Worm (Caenorhabditis elegans) whole organism, L4 larva: Measurements from ENCODE around the gene pdhk-2.

ENCODE experiments used
- F10B5.3 ChIP-seq: sonication (generic microtip); optimal IDR thresholded peaks from 2 replicates; lab custom pipeline; 2016; ENCODE audit warnings: mild to moderate bottlenecking, missing genetic modification characterization, missing compliant biosample characterization
- F49E8.2 ChIP-seq: sonication (generic microtip); optimal IDR thresholded peaks from 2 replicates; lab custom pipeline; 2016; ENCODE audit warnings: missing compliant biosample characterization, mild to moderate bottlenecking, missing genetic modification characterization, borderline replicate concordance
- R02D3.7 ChIP-seq: fragments of 150-350 bp; sonication (generic microtip); optimal IDR thresholded peaks from 3 replicates; lab custom pipeline; 2014; ENCODE audit warnings: missing biosample characterization, missing genetic modification characterization
- Y48G9A.11 ChIP-seq: fragments of 200-800 bp; sonication (Bioruptor generic); IDR thresholded peaks from 2 replicates; pipeline ENCODE4 v1.3.6; 2022; ENCODE audit warnings: missing genetic modification reagents, missing genetic modification characterization, missing compliant biosample characterization
- Y75B8A.6 ChIP-seq: fragments of 200-800 bp; sonication (Bioruptor generic); IDR thresholded peaks from 2 replicates; pipeline ENCODE4 v1.3.6; 2022; ENCODE audit warnings: missing genetic modification reagents, missing genetic modification characterization, missing compliant biosample characterization
- ZK546.5 ChIP-seq, 2 experiments: sonication (generic microtip); optimal IDR thresholded peaks; 2 replicates each; lab custom pipeline; 2017; ENCODE audit warnings: missing biosample characterization in 2 of 2, missing genetic modification characterization in 2 of 2
- ama-1 ChIP-seq: fragments of 150-350 bp; optimal IDR thresholded peaks from 2 replicates; lab custom pipeline; 2014; ENCODE audit warnings: inconsistent platforms, mixed read lengths
- ceh-28 ChIP-seq: fragments of 150-350 bp; optimal IDR thresholded peaks from 2 replicates; lab custom pipeline; 2014; ENCODE audit warnings: missing biosample characterization, missing genetic modification reagents, missing genetic modification characterization
- ceh-44 ChIP-seq: fragments of 200-800 bp; sonication (Bioruptor generic); IDR thresholded peaks from 2 replicates; pipeline ENCODE4 v1.3.6; 2022; ENCODE audit warnings: missing genetic modification reagents, missing genetic modification characterization, missing compliant biosample characterization
- cey-2 ChIP-seq: sonication (generic microtip); optimal IDR thresholded peaks from 3 replicates; lab custom pipeline; 2017; ENCODE audit warnings: missing genetic modification characterization, mild to moderate bottlenecking, missing compliant biosample characterization, antibody characterized with exemption, borderline replicate concordance; ENCODE audit not compliant: insufficient read depth
- ctbp-1 ChIP-seq: fragments of 200-800 bp; sonication (Bioruptor generic); IDR thresholded peaks from 2 replicates; pipeline ENCODE4 v1.3.6; 2022; ENCODE audit warnings: missing genetic modification reagents, missing genetic modification characterization, missing compliant biosample characterization
- daf-8 ChIP-seq: fragments of 200-800 bp; sonication (Bioruptor generic); IDR thresholded peaks from 2 replicates; pipeline ENCODE4 v1.3.6; 2022; ENCODE audit warnings: missing genetic modification characterization, missing compliant biosample characterization
- dmd-6 ChIP-seq: fragments of 200-800 bp; sonication (Bioruptor generic); IDR thresholded peaks from 2 replicates; pipeline ENCODE4 v1.3.6; 2022; ENCODE audit warnings: missing genetic modification reagents, missing genetic modification characterization, missing compliant biosample characterization
- dmd-9 ChIP-seq: fragments of 200-800 bp; sonication (Bioruptor generic); IDR thresholded peaks from 2 replicates; pipeline ENCODE4 v1.3.6; 2022; ENCODE audit warnings: missing genetic modification reagents, missing genetic modification characterization, missing compliant biosample characterization
- dve-1 ChIP-seq: sonication (generic microtip); optimal IDR thresholded peaks from 2 replicates; lab custom pipeline; 2017; ENCODE audit warnings: antibody characterized with exemption, mild to moderate bottlenecking, missing genetic modification characterization, missing compliant biosample characterization; ENCODE audit not compliant: insufficient read depth
- egl-27 ChIP-seq: sonication (generic microtip); optimal IDR thresholded peaks from 3 replicates; lab custom pipeline; 2017; ENCODE audit warnings: missing biosample characterization, missing genetic modification reagents, missing genetic modification characterization
- fos-1 ChIP-seq: fragments of 150-350 bp; optimal IDR thresholded peaks from 2 replicates; lab custom pipeline; 2014; ENCODE audit warnings: missing biosample characterization, missing genetic modification characterization
- hlh-11 ChIP-seq: fragments of 200-800 bp; sonication (Bioruptor generic); optimal IDR thresholded peaks from 2 replicates; lab custom pipeline; 2018; ENCODE audit warnings: mild to moderate bottlenecking, missing genetic modification characterization, missing compliant biosample characterization
- hlh-30 ChIP-seq: sonication (generic microtip); optimal IDR thresholded peaks from 2 replicates; lab custom pipeline; 2017; ENCODE audit warnings: antibody characterized with exemption, mild to moderate bottlenecking, missing genetic modification characterization, missing compliant biosample characterization; ENCODE audit not compliant: insufficient read depth
- jun-1 ChIP-seq: fragments of 150-350 bp; optimal IDR thresholded peaks from 2 replicates; lab custom pipeline; 2014; ENCODE audit warnings: missing biosample characterization, missing genetic modification reagents, missing genetic modification characterization
- lin-1 ChIP-seq: fragments of 200-800 bp; sonication (Bioruptor generic); IDR thresholded peaks from 2 replicates; pipeline ENCODE4 v1.3.6; 2022; ENCODE audit warnings: missing genetic modification reagents, missing genetic modification characterization, missing compliant biosample characterization
- lin-29 ChIP-seq: fragments of 200-800 bp; sonication (Bioruptor generic); IDR thresholded peaks from 2 replicates; pipeline ENCODE4 v1.3.6; 2022; ENCODE audit warnings: missing genetic modification reagents, missing genetic modification characterization, missing compliant biosample characterization
- lir-3 ChIP-seq: sonication (generic microtip); optimal IDR thresholded peaks from 2 replicates; lab custom pipeline; 2016; ENCODE audit warnings: mild to moderate bottlenecking, missing genetic modification characterization, missing compliant biosample characterization
- lsy-2 ChIP-seq, 2 experiments: fragments of 150-350 bp in 1 of 2; sonication (generic microtip) in 1 of 2; optimal IDR thresholded peaks; 2 replicates each; lab custom pipeline; 2014 to 2017; ENCODE audit warnings: missing biosample characterization in 2 of 2, missing genetic modification characterization in 2 of 2
- madf-9 ChIP-seq: fragments of 200-800 bp; sonication (Bioruptor generic); conservative IDR thresholded peaks from 2 replicates; pipeline ENCODE4 v1.3.6; 2022; ENCODE audit warnings: missing genetic modification reagents, missing genetic modification characterization, missing compliant biosample characterization
- mdl-1 ChIP-seq, 2 experiments: fragments of 150-350 bp in 1 of 2; sonication (generic microtip) in 1 of 2; optimal IDR thresholded peaks; 2 replicates each; lab custom pipeline; 2014 to 2017; ENCODE audit warnings: missing biosample characterization in 2 of 2, missing genetic modification characterization in 2 of 2
- mdt-29 ChIP-seq: fragments of 200-800 bp; sonication (Bioruptor generic); IDR thresholded peaks from 2 replicates; pipeline ENCODE4 v1.3.6; 2022; ENCODE audit warnings: missing genetic modification reagents, missing genetic modification characterization, missing compliant biosample characterization
- mes-2 ChIP-seq: sonication (generic microtip); optimal IDR thresholded peaks from 2 replicates; lab custom pipeline; 2016; ENCODE audit warnings: missing genotype, mild to moderate bottlenecking, missing genetic modification characterization, missing compliant biosample characterization; ENCODE audit not compliant: poor library complexity, severe bottlenecking
- mxl-3 ChIP-seq: fragments of 200-800 bp; sonication (Bioruptor generic); optimal IDR thresholded peaks from 2 replicates; lab custom pipeline; 2018; ENCODE audit warnings: mild to moderate bottlenecking, missing genetic modification characterization, missing compliant biosample characterization
- nhr-102 ChIP-seq: sonication (generic microtip); optimal IDR thresholded peaks from 2 replicates; lab custom pipeline; 2016; ENCODE audit warnings: mild to moderate bottlenecking, missing genetic modification characterization, moderate library complexity, missing compliant biosample characterization
- nhr-11 ChIP-seq: fragments of 150-350 bp; optimal IDR thresholded peaks from 2 replicates; lab custom pipeline; 2014; ENCODE audit warnings: missing biosample characterization, missing genetic modification characterization
- nhr-42 ChIP-seq: fragments of 200-800 bp; sonication (Bioruptor generic); IDR thresholded peaks from 2 replicates; pipeline ENCODE4 v1.3.6; 2022; ENCODE audit warnings: missing genetic modification characterization, missing compliant biosample characterization
- nhr-6 ChIP-seq: fragments of 150-350 bp; optimal IDR thresholded peaks from 2 replicates; lab custom pipeline; 2014; ENCODE audit warnings: missing biosample characterization, missing genetic modification characterization
- nhr-76 ChIP-seq: fragments of 150-350 bp; optimal IDR thresholded peaks from 2 replicates; lab custom pipeline; 2014; ENCODE audit warnings: missing biosample characterization, missing genetic modification characterization
- nhr-77 ChIP-seq: fragments of 150-350 bp; optimal IDR thresholded peaks from 2 replicates; lab custom pipeline; 2014; ENCODE audit warnings: missing biosample characterization, missing genetic modification characterization
- pqm-1 ChIP-seq: sonication (generic microtip); optimal IDR thresholded peaks from 2 replicates; lab custom pipeline; 2017; ENCODE audit warnings: missing biosample characterization, missing genetic modification characterization
- sdz-12 ChIP-seq: fragments of 200-800 bp; sonication (Bioruptor generic); optimal IDR thresholded peaks from 2 replicates; lab custom pipeline; 2018; ENCODE audit warnings: mild to moderate bottlenecking, missing genetic modification characterization, missing compliant biosample characterization
- skn-1 ChIP-seq: fragments of 150-350 bp; optimal IDR thresholded peaks from 2 replicates; lab custom pipeline; 2014; ENCODE audit warnings: missing biosample characterization, missing genetic modification characterization
- snpc-1.2 ChIP-seq: fragments of 200-800 bp; sonication (Bioruptor generic); IDR thresholded peaks from 2 replicates; pipeline ENCODE4 v1.3.6; 2022; ENCODE audit warnings: missing genetic modification reagents, missing genetic modification characterization, missing compliant biosample characterization
- spr-3 ChIP-seq: fragments of 200-800 bp; sonication (Bioruptor generic); optimal IDR thresholded peaks from 2 replicates; lab custom pipeline; 2018; ENCODE audit warnings: mild to moderate bottlenecking, missing genetic modification characterization, missing compliant biosample characterization
- tag-97 ChIP-seq: fragments of 200-800 bp; sonication (Bioruptor generic); IDR thresholded peaks from 2 replicates; pipeline ENCODE4 v1.3.6; 2022; ENCODE audit warnings: missing genetic modification characterization, missing compliant biosample characterization
- tra-1 ChIP-seq: fragments of 200-800 bp; sonication (Bioruptor generic); IDR thresholded peaks from 2 replicates; pipeline ENCODE4 v1.3.6; 2022; ENCODE audit warnings: missing genetic modification reagents, missing genetic modification characterization, missing compliant biosample characterization
- unc-130 ChIP-seq: sonication (generic microtip); optimal IDR thresholded peaks from 2 replicates; lab custom pipeline; 2016; ENCODE audit warnings: missing genetic modification reagents, missing genetic modification characterization, missing compliant biosample characterization
- unc-39 ChIP-seq: sonication (generic microtip); optimal IDR thresholded peaks from 2 replicates; lab custom pipeline; 2017; ENCODE audit warnings: missing biosample characterization, missing genetic modification characterization
- unc-62 ChIP-seq, 3 experiments: fragments of 150-350 bp in 1 of 3; sonication (generic microtip); optimal IDR thresholded peaks in 2 of 3; peaks in 1 of 3; 1 replicate in 1 of 3; 2 replicates in 2 of 3; lab custom pipeline; 2014 to 2017; ENCODE audit warnings: missing biosample characterization in 3 of 3, missing genetic modification characterization in 3 of 3, missing genetic modification reagents in 3 of 3, missing genotype in 1 of 3
- zag-1 ChIP-seq: fragments of 150-350 bp; optimal IDR thresholded peaks from 2 replicates; lab custom pipeline; 2014; ENCODE audit warnings: missing biosample characterization, missing genetic modification characterization
- zfp-2 ChIP-seq: sonication (generic microtip); optimal IDR thresholded peaks from 2 replicates; lab custom pipeline; 2016; ENCODE audit warnings: mild to moderate bottlenecking, missing genetic modification characterization, missing compliant biosample characterization
- zfp-3 ChIP-seq: fragments of 200-800 bp; sonication (Bioruptor generic); conservative IDR thresholded peaks from 2 replicates; pipeline ENCODE4 v1.3.6; 2022; ENCODE audit warnings: missing genetic modification reagents, missing genetic modification characterization, missing compliant biosample characterization
- zip-11 ChIP-seq: fragments of 200-800 bp; sonication (Bioruptor generic); IDR thresholded peaks from 2 replicates; pipeline ENCODE4 v1.3.6; 2022; ENCODE audit warnings: missing genetic modification characterization, missing compliant biosample characterization
- zip-2 ChIP-seq: fragments of 150-350 bp; optimal IDR thresholded peaks from 2 replicates; lab custom pipeline; 2014; ENCODE audit warnings: missing biosample characterization, missing genetic modification characterization
- ztf-11 ChIP-seq: fragments of 150-350 bp; optimal IDR thresholded peaks from 2 replicates; lab custom pipeline; 2014; ENCODE audit warnings: missing biosample characterization, missing genetic modification characterization
- ztf-7 ChIP-seq: fragments of 150-350 bp; optimal IDR thresholded peaks from 2 replicates; lab custom pipeline; 2014; ENCODE audit warnings: missing biosample characterization, missing genetic modification characterization

The pdhk-2 gene

DNA sequence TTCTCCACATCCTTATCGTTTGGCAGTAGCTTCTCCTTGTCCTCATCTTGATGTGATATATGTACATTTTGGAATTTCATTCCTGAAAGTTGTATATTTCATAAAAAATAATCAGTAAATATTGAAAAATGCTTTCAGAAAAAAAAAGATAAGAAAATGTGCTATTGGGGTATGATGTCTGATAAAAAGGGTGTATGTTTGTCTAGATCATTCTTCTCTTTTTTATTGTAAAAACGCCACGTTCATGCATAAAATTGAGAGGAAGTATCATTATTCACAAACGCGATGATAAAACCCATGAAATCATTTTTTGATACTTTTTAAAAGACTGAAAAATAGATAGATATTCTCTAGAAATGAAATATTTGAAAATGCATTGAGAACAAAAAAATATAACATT is 7.4 kb upstream of the pdhk-2 start (continued):
- TF ChIP-seq mdl-1 (tag; optimal IDR thresholded peaks at IDR 0.05; lab: Kevin White, UChicago) (peak in 1 of 2 experiments; percentile 43), sdz-12 (GFP tag; lab: Kevin White, UChicago) (no peak), cey-2 (tag; lab: Kevin White, UChicago) (no peak), unc-39 (tag; lab: Kevin White, UChicago) (no peak), snpc-1.2 (no peak), ztf-7 (tag; lab: Kevin White, UChicago) (no peak), lir-3 (no peak), lin-1 (GFP tag; lab: Robert Waterston, UW) (no peak), Y48G9A.11 (GFP tag; lab: Robert Waterston, UW) (no peak), tag-97 (no peak), R02D3.7 (tag; lab: Kevin White, UChicago) (no peak), dmd-9 (no peak), nhr-102 (tag; lab: Kevin White, UChicago) (no peak), nhr-76 (tag; lab: Kevin White, UChicago) (no peak), egl-27 (tag; lab: Kevin White, UChicago) (no peak), skn-1 (tag; lab: Kevin White, UChicago) (no peak), ceh-44 (GFP tag; lab: Robert Waterston, UW) (no peak), madf-9 (GFP tag; lab: Robert Waterston, UW) (no peak), unc-62 (GFP tag; optimal IDR thresholded peaks at IDR 0.05 in 1 of 2; lab: Kevin White, UChicago) (no peak), unc-62 (tag; optimal IDR thresholded peaks at IDR 0.05; lab: Kevin White, UChicago) (no peak), zfp-3 (no peak), zag-1 (tag; lab: Kevin White, UChicago) (no peak), fos-1 (tag; lab: Kevin White, UChicago) (no peak), spr-3 (no peak), ctbp-1 (GFP tag; lab: Robert Waterston, UW) (no peak), zip-2 (tag; lab: Kevin White, UChicago) (no peak), F10B5.3 (tag; lab: Kevin White, UChicago) (no peak), nhr-42 (GFP tag; lab: Robert Waterston, UW) (no peak), hlh-11 (tag; lab: Kevin White, UChicago) (peak; percentile 78), ztf-11 (tag; lab: Kevin White, UChicago) (no peak), ama-1 (no peak), nhr-11 (tag; lab: Kevin White, UChicago) (no peak), dmd-6 (peak; percentile 71), dve-1 (tag; lab: Kevin White, UChicago) (peak; percentile 83), unc-130 (no peak), Y75B8A.6 (GFP tag; lab: Robert Waterston, UW) (no peak), hlh-30 (tag; lab: Kevin White, UChicago) (peak; percentile 2), lin-29 (GFP tag; lab: Robert Waterston, UW) (no peak), daf-8 (GFP tag; lab: Robert Waterston, UW) (no peak), nhr-6 (peak; percentile 11), mxl-3 (no peak), pqm-1 (tag; lab: Kevin White, UChicago) (peak; percentile 92), F49E8.2 (tag; lab: Kevin White, UChicago) (no peak), zfp-2 (tag; lab: Kevin White, UChicago) (no peak), zip-11 (GFP tag; lab: Robert Waterston, UW) (no peak), lsy-2 (tag; optimal IDR thresholded peaks at IDR 0.05; lab: Kevin White, UChicago) (peak in 1 of 2 experiments; percentile 29), mdt-29 (no peak), ceh-28 (tag; lab: Kevin White, UChicago) (no peak), jun-1 (tag; lab: Kevin White, UChicago) (no peak), ZK546.5 (tag; optimal IDR thresholded peaks at IDR 0.05; lab: Kevin White, UChicago) (no peak), mes-2 (tag; lab: Kevin White, UChicago) (no peak), nhr-77 (tag; lab: Kevin White, UChicago) (peak; percentile 48), tra-1 (GFP tag; lab: Robert Waterston, UW) (no peak)
